Fruit fly (Drosophila melanogaster): ENCODE measurements around the gene Gbeta5.

The Gbeta5 gene

DNA sequence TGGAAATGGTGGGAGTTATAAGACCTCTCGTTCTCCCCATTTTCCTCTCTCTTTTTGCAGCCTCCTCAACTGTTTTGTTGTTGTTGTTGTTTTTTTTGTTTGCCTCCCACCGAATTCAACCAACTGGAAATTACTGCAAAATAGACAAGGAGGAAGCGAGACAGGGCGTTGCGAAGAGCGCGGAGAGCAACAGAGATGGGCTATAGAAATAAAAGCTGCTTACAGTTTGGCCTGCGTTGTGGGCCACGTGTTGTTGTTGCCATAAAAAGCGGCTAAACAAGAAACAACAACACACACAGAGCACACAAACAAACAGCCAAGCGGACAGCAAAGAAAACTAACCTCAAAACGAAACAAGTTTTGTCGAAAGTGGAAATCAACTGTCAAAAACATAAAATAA is 42.5 kb upstream of the Gbeta5 start (continued):
- TF ChIP-seq CG12299 (tag; optimal IDR thresholded peaks at IDR 0.05) (no peak), Dip3 (GFP tag; optimal IDR thresholded peaks at IDR 0.05) (no peak), toy (GFP tag; IDR thresholded peaks at IDR 0.05) (no peak), sc (optimal IDR thresholded peaks at IDR 0.05) (no peak), sc (GFP tag; optimal IDR thresholded peaks at IDR 0.05) (no peak), hth (optimal IDR thresholded peaks at IDR 0.05) (no peak), fd96Cb (tag; optimal IDR thresholded peaks at IDR 0.05) (no peak), CG1024 (GFP tag; IDR thresholded peaks at IDR 0.05) (no peak), CHES-1-like (GFP tag; optimal IDR thresholded peaks at IDR 0.05) (no peak), CG14965 (GFP tag; optimal IDR thresholded peaks at IDR 0.05; ENCODE audit: borderline replicate concordance) (no peak), bbx (GFP tag; IDR thresholded peaks at IDR 0.05; ENCODE audit: partially characterized antibody) (no peak), pzg (GFP tag; optimal IDR thresholded peaks at IDR 0.05) (no peak), HmgD (GFP tag; optimal IDR thresholded peaks at IDR 0.05) (no peak), CG7839 (tag; optimal IDR thresholded peaks at IDR 0.05) (no peak), Xbp1 (GFP tag; optimal IDR thresholded peaks at IDR 0.05) (no peak), Dek (tag; optimal IDR thresholded peaks at IDR 0.05) (no peak), sim (GFP tag; IDR thresholded peaks at IDR 0.05) (no peak), sqz (GFP tag; optimal IDR thresholded peaks at IDR 0.05) (peak; percentile 49), D (optimal IDR thresholded peaks at IDR 0.05) (no peak), D (GFP tag; optimal IDR thresholded peaks at IDR 0.05) (no peak), HLH4C (GFP tag; IDR thresholded peaks at IDR 0.05; ENCODE audit: partially characterized antibody) (no peak), Drgx (GFP tag; IDR thresholded peaks at IDR 0.05) (no peak), gce (GFP tag; IDR thresholded peaks at IDR 0.05) (no peak), bsh (GFP tag; optimal IDR thresholded peaks at IDR 0.05) (no peak), kni (GFP tag; optimal IDR thresholded peaks at IDR 0.05) (no peak), insv (GFP tag; optimal IDR thresholded peaks at IDR 0.05) (no peak), Poxn (GFP tag; IDR thresholded peaks at IDR 0.05) (no peak), CG6654 (GFP tag; optimal IDR thresholded peaks at IDR 0.05) (peak; percentile 95), Abd-B (GFP tag; optimal IDR thresholded peaks at IDR 0.05) (no peak), YL-1 (GFP tag; optimal IDR thresholded peaks at IDR 0.05) (no peak), vvl (GFP tag; IDR thresholded peaks at IDR 0.05) (0 out of 2 replicates have a peak, but pooled peaks have one; percentile 19), CG8924 (tag; optimal IDR thresholded peaks at IDR 0.05) (no peak), h (optimal IDR thresholded peaks at IDR 0.05) (no peak), grn (GFP tag; optimal IDR thresholded peaks at IDR 0.05) (no peak), cas (GFP tag; IDR thresholded peaks at IDR 0.05) (no peak), CG31224 (GFP tag; IDR thresholded peaks at IDR 0.05) (no peak), Side (GFP tag; optimal IDR thresholded peaks at IDR 0.05) (no peak), MTF-1 (GFP tag; optimal IDR thresholded peaks at IDR 0.05; ENCODE audit: borderline replicate concordance) (no peak), CG1832 (GFP tag; optimal IDR thresholded peaks at IDR 0.05) (peak; percentile 47), CG13424 (tag; optimal IDR thresholded peaks at IDR 0.05) (no peak), CG16863 (GFP tag; optimal IDR thresholded peaks at IDR 0.05) (no peak), CG18619 (GFP tag; optimal IDR thresholded peaks at IDR 0.05) (no peak), lola (GFP tag; optimal IDR thresholded peaks at IDR 0.05) (no peak), CG18011 (GFP tag; optimal IDR thresholded peaks at IDR 0.05) (no peak), eyg (GFP tag; optimal IDR thresholded peaks at IDR 0.05) (no peak), sr (GFP tag; IDR thresholded peaks at IDR 0.05) (no peak), cg (GFP tag; optimal IDR thresholded peaks at IDR 0.05) (peak; percentile 11), org-1 (GFP tag; optimal IDR thresholded peaks at IDR 0.05) (no peak), luna (GFP tag; optimal IDR thresholded peaks at IDR 0.05) (no peak), gcm2 (GFP tag; optimal IDR thresholded peaks at IDR 0.05) (no peak), Med (GFP tag) (peak; percentile 71), CG13775 (GFP tag; optimal IDR thresholded peaks at IDR 0.05) (no peak)

Measured in whole organism, embryonic.